Worm (Caenorhabditis elegans) whole organism, midembryonic: ENCODE data around the gene rbm-17.

Experiments used
- T22C8.4 ChIP-seq: fragments of 200-800 bp; sonication (Bioruptor generic); IDR thresholded peaks from 2 replicates; pipeline ENCODE4 v1.3.6; 2022; ENCODE audit warnings: missing genetic modification characterization, missing compliant biosample characterization
- cog-1 ChIP-seq: sonication (generic microtip); optimal IDR thresholded peaks from 2 replicates; lab custom pipeline; 2016; ENCODE audit warnings: missing genetic modification characterization, missing compliant biosample characterization
- tab-1 ChIP-seq: fragments of 200-800 bp; sonication (Bioruptor generic); IDR thresholded peaks from 2 replicates; pipeline ENCODE4 v1.3.6; 2022; ENCODE audit warnings: missing genetic modification characterization, missing compliant biosample characterization
- ztf-23 ChIP-seq: fragments of 200-800 bp; sonication (Bioruptor generic); IDR thresholded peaks from 2 replicates; pipeline ENCODE4 v1.3.6; 2022; ENCODE audit warnings: missing genetic modification reagents, missing genetic modification characterization, missing compliant biosample characterization

- TF ChIP-seq cog-1 (no peak), ztf-23 (no peak), tab-1 (GFP tag; lab: Robert Waterston, UW) (no peak), T22C8.4 (no peak)
Observed at ce11 chrIV:11649031-11649430, 10.9 kb downstream of the rbm-17 start, which contains the start of gene ZK809.8.
